Worm (Caenorhabditis elegans) whole organism, midembryonic: ENCODE data around the gene gad-1.

Experiments
- med-1 ChIP-seq: sonication (generic microtip); optimal IDR thresholded peaks from 2 replicates; lab custom pipeline; 2017; ENCODE audit warnings: missing genetic modification characterization, mild to moderate bottlenecking, missing compliant biosample characterization, antibody characterized with exemption, missing genetic modification reagents; ENCODE audit not compliant: insufficient read depth
- ztf-29 ChIP-seq: fragments of 200-800 bp; sonication (Bioruptor generic); IDR thresholded peaks from 2 replicates; pipeline ENCODE4 v1.3.6; 2022; ENCODE audit warnings: missing genetic modification reagents, missing genetic modification characterization, missing compliant biosample characterization

ce11 chrV:6433446-6434178 lies at the start of gene gad-1, which contains the start of gene erfa-1:
- TF ChIP-seq med-1 (GFP tag; lab: Kevin White, UChicago) (no peak), ztf-29 (GFP tag; lab: Robert Waterston, UW) (no peak)
